Worm (Caenorhabditis elegans): ENCODE data around the gene C54E10.6.

Gene C54E10.6

ce11 chrV:18808621-18809020 is at the start of gene C54E10.6:
C54E10.6 (minus strand) TSS chrV:18808729.
- no peak for TF ChIP-seq somi-1 (GFP tag; optimal IDR thresholded peaks at IDR 0.05)
- TF ChIP-seq zfh-2 (GFP tag; conservative IDR thresholded peaks at IDR 0.05): 0 out of 2 replicates have a peak, but pooled peaks have one; percentile 38
- peak; percentile 63; the same call in 1 of the 2 replicates for TF ChIP-seq hmg-1.2 (GFP tag; IDR thresholded peaks at IDR 0.05)

ce11 chrV:18854788-18855187 is 46.3 kb upstream of the C54E10.6 start:
- no peak for TF ChIP-seq hrde-1 (tag; optimal IDR thresholded peaks at IDR 0.05; ENCODE audit: borderline replicate concordance)
- no peak for TF ChIP-seq C17E4.6 (GFP tag; IDR thresholded peaks at IDR 0.05)
- TF ChIP-seq dpl-1 (GFP tag; optimal IDR thresholded peaks at IDR 0.05): no peak
- TF ChIP-seq cebp-1 (GFP tag; IDR thresholded peaks at IDR 0.05): no peak
- TF ChIP-seq cebp-1 (tag; optimal IDR thresholded peaks at IDR 0.05): no peak
- no peak for TF ChIP-seq mcd-1 (GFP tag; IDR thresholded peaks at IDR 0.05)

DNA sequence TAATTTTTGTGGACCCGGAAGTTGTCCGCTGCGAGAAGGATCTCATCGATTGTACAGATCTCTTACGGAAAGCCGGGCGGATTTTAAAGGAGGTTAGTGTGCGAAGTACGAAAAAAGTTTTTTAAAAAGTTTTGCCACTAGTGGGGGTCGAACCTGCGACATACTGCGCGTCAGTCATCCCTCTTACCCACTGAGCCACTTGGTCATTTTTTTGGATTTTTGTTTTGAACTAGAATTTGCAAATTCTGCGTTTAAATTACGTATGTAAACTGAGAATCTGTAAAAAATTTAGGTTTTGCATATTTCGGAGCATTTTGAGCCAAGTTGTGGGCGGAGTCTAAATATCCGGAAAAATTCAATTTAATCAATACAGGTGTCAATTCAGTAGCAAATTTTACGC is 40.0 kb upstream of the C54E10.6 start:
- TF ChIP-seq let-607 (tag; optimal IDR thresholded peaks at IDR 0.05): no peak
- TF ChIP-seq tbp1 (GFP tag; optimal IDR thresholded peaks at IDR 0.05): peak; percentile 71
- TF ChIP-seq rpc-1 (optimal IDR thresholded peaks at IDR 0.05): peak; percentile 14
- peak; percentile 58 for TF ChIP-seq rpc-1 (tag; optimal IDR thresholded peaks at IDR 0.05)

ce11 chrV:18846480-18846879 is 38.0 kb upstream of the C54E10.6 start, which contains the start of gene nhr-230:
nhr-230 (plus strand) TSS chrV:18846780.
- TF ChIP-seq madf-8 (GFP tag; conservative IDR thresholded peaks at IDR 0.05) (no peak), repo-1 (tag; optimal IDR thresholded peaks at IDR 0.05) (no peak), F37B4.10 (GFP tag; IDR thresholded peaks at IDR 0.05) (no peak), sptf-2 (GFP tag; optimal IDR thresholded peaks at IDR 0.05) (no peak), Y95B8A.8 (GFP tag; IDR thresholded peaks at IDR 0.05) (no peak), ama-1 (optimal IDR thresholded peaks at IDR 0.05) (no peak), ama-1 (GFP tag; optimal IDR thresholded peaks at IDR 0.05) (no peak), nfya-1 (tag; optimal IDR thresholded peaks at IDR 0.05; ENCODE audit: borderline replicate concordance, insufficient read depth) (no peak), zfh-2 (GFP tag; conservative IDR thresholded peaks at IDR 0.05) (no peak), nfya-2 (GFP tag; IDR thresholded peaks at IDR 0.05) (no peak), akir-1 (GFP tag; optimal IDR thresholded peaks at IDR 0.05) (no peak), ztf-25 (GFP tag; IDR thresholded peaks at IDR 0.05) (no peak), athp-1 (tag; optimal IDR thresholded peaks at IDR 0.05) (no peak), rcor-1 (GFP tag; IDR thresholded peaks at IDR 0.05) (no peak), sea-2 (GFP tag; IDR thresholded peaks at IDR 0.05) (no peak), madf-10 (tag; optimal IDR thresholded peaks at IDR 0.05) (no peak), ets-4 (GFP tag; optimal IDR thresholded peaks at IDR 0.05) (no peak), hlh-12 (tag; optimal IDR thresholded peaks at IDR 0.05) (no peak), ztf-3 (GFP tag; optimal IDR thresholded peaks at IDR 0.05) (no peak)

ce11 chrV:18842468-18842867 is 33.9 kb upstream of the C54E10.6 start:
- TF ChIP-seq nhr-27 (tag; optimal IDR thresholded peaks at IDR 0.05) (no peak), sea-2 (GFP tag; IDR thresholded peaks at IDR 0.05) (no peak), ztf-26 (tag; optimal IDR thresholded peaks at IDR 0.05) (no peak), attf-6 (GFP tag; IDR thresholded peaks at IDR 0.05) (no peak), nhr-120 (GFP tag; IDR thresholded peaks at IDR 0.05) (no peak), F23B12.7 (tag; optimal IDR thresholded peaks at IDR 0.05; ENCODE audit: insufficient read depth) (no peak), xnd-1 (tag; optimal IDR thresholded peaks at IDR 0.05) (no peak), hmg-1.2 (GFP tag; IDR thresholded peaks at IDR 0.05) (no peak), nfya-1 (tag; optimal IDR thresholded peaks at IDR 0.05; ENCODE audit: borderline replicate concordance, insufficient read depth) (no peak), F57A8.1 (GFP tag; optimal IDR thresholded peaks at IDR 0.05) (no peak), K11D2.4 (GFP tag; IDR thresholded peaks at IDR 0.05) (no peak), attf-3 (GFP tag; conservative IDR thresholded peaks at IDR 0.05) (no peak), lsl-1 (GFP tag; optimal IDR thresholded peaks at IDR 0.05) (no peak), C17E4.6 (GFP tag; IDR thresholded peaks at IDR 0.05) (no peak), dpl-1 (GFP tag; optimal IDR thresholded peaks at IDR 0.05) (no peak), egrh-3 (GFP tag; IDR thresholded peaks at IDR 0.05) (no peak), madf-3 (GFP tag; IDR thresholded peaks at IDR 0.05) (no peak), somi-1 (GFP tag; optimal IDR thresholded peaks at IDR 0.05) (no peak), pha-4 (tag; optimal IDR thresholded peaks at IDR 0.05) (no peak)

Measured in whole organism, young adult.